Fruit fly (Drosophila melanogaster): ENCODE results near the gene CG14421.

DNA sequence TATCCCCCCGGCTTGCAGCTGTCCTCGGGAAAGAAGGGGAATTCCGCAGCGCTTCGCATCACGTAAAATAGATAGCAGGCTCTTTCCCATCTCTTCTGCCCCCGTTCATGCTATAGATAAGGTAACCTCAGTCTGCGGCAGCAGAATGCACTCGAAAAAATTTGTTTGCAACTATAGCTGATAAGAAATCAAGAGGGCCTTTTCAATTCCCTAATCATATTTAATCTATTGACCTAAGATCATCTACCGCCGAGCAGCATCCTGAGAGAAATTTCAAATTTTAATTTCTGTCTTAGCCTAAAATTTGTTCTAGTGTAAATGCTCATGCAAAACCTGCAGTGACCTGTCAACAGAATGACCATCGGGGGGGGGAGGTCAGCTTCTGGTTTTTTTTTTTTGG lies 15.4 kb downstream of the CG14421 start:
- no peak for TF ChIP-seq pan (optimal IDR thresholded peaks at IDR 0.05)
- TF ChIP-seq tai (GFP tag; optimal IDR thresholded peaks at IDR 0.05), result no peak
- no peak for TF ChIP-seq dl (GFP tag; optimal IDR thresholded peaks at IDR 0.05; ENCODE audit: insufficient read depth in 1 of 2, partially characterized antibody in 2 of 2)
- TF ChIP-seq OdsH (GFP tag; optimal IDR thresholded peaks at IDR 0.05), result no peak
- TF ChIP-seq Mio (GFP tag; optimal IDR thresholded peaks at IDR 0.05), result no peak
- TF ChIP-seq Rel (GFP tag; optimal IDR thresholded peaks at IDR 0.05), result no peak
- no peak for TF ChIP-seq Rel (tag; optimal IDR thresholded peaks at IDR 0.05)
- TF ChIP-seq Dif (GFP tag; optimal IDR thresholded peaks at IDR 0.05; ENCODE audit: partially characterized antibody), result no peak
- TF ChIP-seq foxo (GFP tag; optimal IDR thresholded peaks at IDR 0.05), result no peak
- TF ChIP-seq Vsx2 (GFP tag; optimal IDR thresholded peaks at IDR 0.05; ENCODE audit: partially characterized antibody), result no peak
